Fruit fly (Drosophila melanogaster): ENCODE data around the gene ImpE2.

- no peak for TF ChIP-seq h (GFP tag; optimal IDR thresholded peaks at IDR 0.05)
- no peak for TF ChIP-seq Dfd (GFP tag; optimal IDR thresholded peaks at IDR 0.05)
- no peak for TF ChIP-seq Hr83 (GFP tag; optimal IDR thresholded peaks at IDR 0.05; ENCODE audit: poor library complexity, severe bottlenecking)
These were observed 24.6 kb upstream of the ImpE2 start for dm6 chr3L:3536905-3537665.

Data from whole organism, wandering third instar larva.